Worm (Caenorhabditis elegans): ENCODE results near the gene R01E6.7.

ce11 chrX:13542757-13543156 lies 27.0 kb downstream of the R01E6.7 start:
- TF ChIP-seq lsy-2 (tag; optimal IDR thresholded peaks at IDR 0.05) (no peak), snpc-4 (tag; optimal IDR thresholded peaks at IDR 0.05) (no peak), elt-1 (tag; optimal IDR thresholded peaks at IDR 0.05; ENCODE audit: borderline replicate concordance, insufficient read depth) (no peak), nhr-76 (tag; optimal IDR thresholded peaks at IDR 0.05) (no peak), cnd-1 (tag; optimal IDR thresholded peaks at IDR 0.05) (no peak), unc-62 (GFP tag; optimal IDR thresholded peaks at IDR 0.05) (no peak), blmp-1 (tag; optimal IDR thresholded peaks at IDR 0.05) (no peak), pha-4 (tag; optimal IDR thresholded peaks at IDR 0.05) (no peak), mep-1 (tag; optimal IDR thresholded peaks at IDR 0.05) (no peak), nhr-237 (tag; optimal IDR thresholded peaks at IDR 0.05) (no peak)

All from whole organism, mixed stage, embryonic.